Fruit fly (Drosophila melanogaster): ENCODE results near the gene Tap42.

DNA sequence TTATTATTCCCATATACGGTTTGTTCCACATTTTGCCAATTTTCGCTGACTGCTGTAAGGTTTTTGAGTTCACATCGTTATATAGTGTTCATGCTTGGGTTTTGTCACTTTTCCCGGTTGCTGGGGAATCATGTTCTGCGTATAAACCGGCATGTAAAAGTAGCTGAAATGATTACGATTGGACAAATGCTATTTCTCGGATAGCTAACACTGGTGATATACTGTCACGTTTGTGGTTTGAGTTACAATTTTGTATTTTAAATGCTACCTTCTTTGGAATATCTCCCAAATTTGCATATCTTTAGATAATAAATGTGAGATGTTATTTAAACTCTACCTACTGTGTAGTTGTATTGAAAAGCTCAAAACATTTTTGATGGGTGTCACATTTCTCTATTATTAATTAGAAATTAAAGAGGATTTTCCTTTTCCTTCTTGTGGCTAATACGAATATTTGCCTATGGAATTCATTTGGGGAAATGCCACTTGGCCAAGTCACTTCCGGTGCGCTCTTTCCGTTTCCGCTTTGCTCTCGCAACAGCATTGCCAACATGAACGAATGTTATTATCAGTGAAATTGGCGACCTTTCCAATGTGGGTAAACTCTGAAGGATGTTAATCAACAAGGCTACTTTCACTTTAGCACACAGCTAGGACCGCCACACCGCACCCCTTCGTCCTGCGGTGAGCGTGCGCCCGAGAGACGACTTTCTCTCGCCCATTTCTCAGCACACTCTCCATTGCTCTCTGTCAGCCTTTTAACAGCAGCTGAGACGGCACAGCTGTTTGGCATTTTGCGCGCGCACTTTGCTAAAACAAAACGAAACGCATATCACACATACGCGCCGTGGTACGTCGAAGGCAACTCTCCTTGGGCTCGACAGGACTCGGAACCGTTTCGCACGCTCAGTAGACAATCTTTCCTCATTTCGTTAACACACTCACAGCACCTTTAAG, 47.4 kb downstream of the Tap42 start, which contains the start of the genes CG16956, CG42784 and CG43850:
- TF ChIP-seq CG30403 (GFP tag; optimal IDR thresholded peaks at IDR 0.05) (no peak), Hr78 (GFP tag; optimal IDR thresholded peaks at IDR 0.05) (no peak), ind (GFP tag; optimal IDR thresholded peaks at IDR 0.05) (no peak), CG6854 (GFP tag; optimal IDR thresholded peaks at IDR 0.05) (peak; percentile 84)
